Fruit fly (Drosophila melanogaster) whole organism, embryonic: ENCODE data around the gene CG45545.

ENCODE experiments used
- CG10147 ChIP-seq: fragments of 200-800 bp; sonication (Bioruptor generic); optimal IDR thresholded peaks from 2 replicates; lab custom pipeline; 2019; ENCODE audit warnings: missing biosample characterization, mild to moderate bottlenecking, missing genetic modification characterization, moderate library complexity
- CG10462 ChIP-seq: fragments of 200-800 bp; sonication (Bioruptor generic); optimal IDR thresholded peaks from 2 replicates; lab custom pipeline; 2016; ENCODE audit warnings: missing biosample characterization, missing genetic modification characterization
- CG10959 ChIP-seq: fragments of 200-800 bp; sonication (Bioruptor generic); IDR thresholded peaks from 2 replicates; pipeline ENCODE4 v1.3.6; 2022; ENCODE audit warnings: missing biosample characterization, missing genetic modification characterization
- CG12071 ChIP-seq: fragments of 200-800 bp; sonication (Bioruptor generic); optimal IDR thresholded peaks from 3 replicates; lab custom pipeline; 2018; ENCODE audit warnings: missing biosample characterization, mild to moderate bottlenecking, missing genetic modification characterization
- CG12219 ChIP-seq: fragments of 200-800 bp; sonication (Bioruptor generic); optimal IDR thresholded peaks from 3 replicates; lab custom pipeline; 2018; ENCODE audit warnings: missing biosample characterization, mild to moderate bottlenecking, missing genetic modification characterization
- CG13287 ChIP-seq: fragments of 200-800 bp; sonication (Bioruptor generic); IDR thresholded peaks from 2 replicates; pipeline ENCODE4 v1.3.6; 2022; ENCODE audit warnings: missing biosample characterization, missing genetic modification characterization; ENCODE audit not compliant: partially characterized antibody
- CG13296 ChIP-seq: fragments of 200-800 bp; sonication (Bioruptor generic); optimal IDR thresholded peaks from 3 replicates; lab custom pipeline; 2018; ENCODE audit warnings: missing biosample characterization, mild to moderate bottlenecking, missing genetic modification characterization
- CG14014 ChIP-seq: fragments of 200-800 bp; sonication (Bioruptor generic); IDR thresholded peaks from 2 replicates; pipeline ENCODE4 v1.3.6; 2022; ENCODE audit warnings: missing biosample characterization, missing genetic modification characterization
- CG14050 ChIP-seq: fragments of 200-800 bp; sonication (Bioruptor generic); IDR thresholded peaks from 3 replicates; pipeline ENCODE4 v1.3.6; 2022; ENCODE audit warnings: missing biosample characterization, missing genetic modification characterization
- CG14667 ChIP-seq: fragments of 200-800 bp; sonication (Bioruptor generic); IDR thresholded peaks from 2 replicates; pipeline ENCODE4 v1.3.6; 2022; ENCODE audit warnings: missing biosample characterization, missing genetic modification characterization
- CG15601 ChIP-seq: fragments of 200-800 bp; sonication (Bioruptor generic); optimal IDR thresholded peaks from 3 replicates; lab custom pipeline; 2019; ENCODE audit warnings: missing biosample characterization, mild to moderate bottlenecking, missing genetic modification characterization, moderate library complexity
- CG1832 ChIP-seq: fragments of 200-800 bp; sonication (Bioruptor generic); optimal IDR thresholded peaks from 2 replicates; lab custom pipeline; 2017; ENCODE audit warnings: missing biosample characterization, mild to moderate bottlenecking, missing genetic modification characterization, inconsistent platforms
- CG18599 ChIP-seq: fragments of 200-800 bp; sonication (Bioruptor generic); optimal IDR thresholded peaks from 3 replicates; lab custom pipeline; 2017; ENCODE audit warnings: missing biosample characterization, missing genetic modification characterization, mild to moderate bottlenecking, moderate library complexity, missing genetic modification reagents
- CG18764 ChIP-seq: fragments of 200-800 bp; sonication (Bioruptor generic); optimal IDR thresholded peaks from 3 replicates; lab custom pipeline; 2016; ENCODE audit warnings: missing biosample characterization, missing genetic modification characterization
- CG31365 ChIP-seq: fragments of 200-800 bp; sonication (Bioruptor generic); optimal IDR thresholded peaks from 2 replicates; lab custom pipeline; 2018; ENCODE audit warnings: missing biosample characterization, mild to moderate bottlenecking, missing genetic modification characterization
- CG3281 ChIP-seq: fragments of 200-800 bp; sonication (Bioruptor generic); optimal IDR thresholded peaks from 3 replicates; lab custom pipeline; 2017; ENCODE audit warnings: missing biosample characterization, mild to moderate bottlenecking, missing genetic modification characterization
- CG4282 ChIP-seq: fragments of 200-800 bp; sonication (Bioruptor generic); optimal IDR thresholded peaks from 2 replicates; lab custom pipeline; 2016; ENCODE audit warnings: missing biosample characterization, missing genetic modification characterization
- CG4328 ChIP-seq: fragments of 200-800 bp; sonication (Bioruptor generic); optimal IDR thresholded peaks from 3 replicates; lab custom pipeline; 2017; ENCODE audit warnings: missing biosample characterization, missing genetic modification reagents, missing genetic modification characterization
- CG43689 ChIP-seq: fragments of 200-800 bp; sonication (Bioruptor generic); IDR thresholded peaks from 2 replicates; pipeline ENCODE4 v1.3.6; 2022; ENCODE audit warnings: missing biosample characterization, missing genetic modification characterization
- CG4707 ChIP-seq: fragments of 200-800 bp; sonication (Bioruptor generic); optimal IDR thresholded peaks from 2 replicates; lab custom pipeline; 2018; ENCODE audit warnings: missing biosample characterization, mild to moderate bottlenecking, missing genetic modification characterization, moderate library complexity
- CG5180 ChIP-seq: fragments of 200-800 bp; sonication (Bioruptor generic); optimal IDR thresholded peaks from 3 replicates; lab custom pipeline; 2017; ENCODE audit warnings: missing biosample characterization, missing genetic modification characterization, mild to moderate bottlenecking, moderate library complexity, missing genetic modification reagents
- CG5953 ChIP-seq: fragments of 200-800 bp; sonication (Bioruptor generic); IDR thresholded peaks from 2 replicates; pipeline ENCODE4 v1.3.6; 2022; ENCODE audit warnings: missing biosample characterization, missing genetic modification characterization
- CG6254 ChIP-seq: fragments of 200-800 bp; sonication (Bioruptor generic); optimal IDR thresholded peaks from 3 replicates; lab custom pipeline; 2017; ENCODE audit warnings: mild to moderate bottlenecking, missing biosample characterization, missing genetic modification reagents, missing genetic modification characterization
- CG8944 ChIP-seq: fragments of 200-800 bp; sonication (Bioruptor generic); optimal IDR thresholded peaks from 3 replicates; lab custom pipeline; 2016; ENCODE audit warnings: missing biosample characterization, missing genetic modification characterization
- CG9215 ChIP-seq: fragments of 200-800 bp; sonication (Bioruptor generic); IDR thresholded peaks from 2 replicates; pipeline ENCODE4 v1.3.6; 2022; ENCODE audit warnings: missing biosample characterization, missing genetic modification characterization
- CG9609 ChIP-seq: fragments of 200-800 bp; sonication (Bioruptor generic); optimal IDR thresholded peaks from 3 replicates; lab custom pipeline; 2016; ENCODE audit warnings: missing biosample characterization, missing genetic modification characterization
- CTCF ChIP-seq: fragments of 200-800 bp; sonication (Bioruptor generic); optimal IDR thresholded peaks from 2 replicates; lab custom pipeline; 2017; ENCODE audit warnings: missing biosample characterization, mild to moderate bottlenecking, missing genetic modification characterization, moderate library complexity
- Doc2 ChIP-seq: fragments of 200-800 bp; sonication (Bioruptor generic); IDR thresholded peaks from 2 replicates; pipeline ENCODE4 v1.3.6; 2022; ENCODE audit warnings: missing biosample characterization, missing genetic modification characterization
- Fer1 ChIP-seq: fragments of 200-800 bp; sonication (Bioruptor generic); optimal IDR thresholded peaks from 2 replicates; lab custom pipeline; 2017; ENCODE audit warnings: missing biosample characterization, mild to moderate bottlenecking, missing genetic modification characterization
- HHEX ChIP-seq: fragments of 200-800 bp; sonication (Bioruptor generic); optimal IDR thresholded peaks from 3 replicates; lab custom pipeline; 2017; ENCODE audit warnings: missing biosample characterization, mild to moderate bottlenecking, missing genetic modification characterization, missing genetic modification reagents
- Mad ChIP-seq: fragments of 200-800 bp; sonication (Bioruptor generic); optimal IDR thresholded peaks from 2 replicates; lab custom pipeline; 2016; ENCODE audit warnings: missing biosample characterization, missing genetic modification characterization
- Med ChIP-seq: fragments of 200-800 bp; sonication (Bioruptor generic); peaks from one replicate; lab custom pipeline; 2016; ENCODE audit warnings: missing biosample characterization, missing genetic modification characterization, mild to moderate bottlenecking, inconsistent platforms, moderate library complexity
- Optix ChIP-seq: fragments of 200-800 bp; sonication (Bioruptor generic); IDR thresholded peaks from 3 replicates; pipeline ENCODE4 v1.3.6; 2022; ENCODE audit warnings: missing biosample characterization, missing genetic modification characterization
- PHDP ChIP-seq: fragments of 200-800 bp; sonication (Bioruptor generic); optimal IDR thresholded peaks from 3 replicates; lab custom pipeline; 2018; ENCODE audit warnings: missing biosample characterization, mild to moderate bottlenecking, missing genetic modification characterization, moderate library complexity
- Spps ChIP-seq: fragments of 200-800 bp; sonication (Bioruptor generic); optimal IDR thresholded peaks from 2 replicates; lab custom pipeline; 2018; ENCODE audit warnings: missing biosample characterization, mild to moderate bottlenecking, missing genetic modification characterization
- amos ChIP-seq: fragments of 200-800 bp; sonication (Bioruptor generic); IDR thresholded peaks from 2 replicates; pipeline ENCODE4 v1.3.6; 2022; ENCODE audit warnings: missing biosample characterization, missing genetic modification characterization; ENCODE audit not compliant: partially characterized antibody
- aop ChIP-seq: fragments of 200-800 bp; sonication (Bioruptor generic); IDR thresholded peaks from 2 replicates; pipeline ENCODE4 v1.3.6; 2022; ENCODE audit warnings: missing biosample characterization, missing genetic modification characterization
- ase ChIP-seq: fragments of 200-800 bp; sonication (Bioruptor generic); IDR thresholded peaks from 3 replicates; pipeline ENCODE4 v1.3.6; 2022; ENCODE audit warnings: missing biosample characterization, missing genetic modification characterization
- chinmo ChIP-seq: fragments of 200-800 bp; sonication (Bioruptor generic); IDR thresholded peaks from 4 replicates; pipeline ENCODE4 v1.3.6; 2022; ENCODE audit warnings: missing biosample characterization, missing genetic modification characterization; ENCODE audit not compliant: partially characterized antibody
- croc ChIP-seq: fragments of 200-800 bp; sonication (Bioruptor generic); conservative IDR thresholded peaks from 3 replicates; pipeline ENCODE4 v1.3.6; 2022; ENCODE audit warnings: missing biosample characterization, missing genetic modification characterization
- dm ChIP-seq: fragments of 200-800 bp; sonication (Bioruptor generic); optimal IDR thresholded peaks from 3 replicates; lab custom pipeline; 2016; ENCODE audit warnings: missing biosample characterization, missing genetic modification characterization
- h ChIP-seq: fragments of >200 bp; optimal IDR thresholded peaks from 2 replicates; lab custom pipeline; 2017
- lola ChIP-seq, 3 experiments: fragments of >200 bp in 2 of 3; fragments of 200-800 bp in 1 of 3; sonication (Bioruptor generic) in 1 of 3; optimal IDR thresholded peaks; 2 replicates each; lab custom pipeline; 2017 to 2019; ENCODE audit warnings: missing biosample characterization in 3 of 3, missing genetic modification characterization in 3 of 3, mild to moderate bottlenecking in 1 of 3, moderate library complexity in 1 of 3
- mirr ChIP-seq: fragments of 200-800 bp; sonication (Bioruptor generic); optimal IDR thresholded peaks from 3 replicates; lab custom pipeline; 2018; ENCODE audit warnings: missing biosample characterization, mild to moderate bottlenecking, missing genetic modification characterization
- peb ChIP-seq: fragments of 200-800 bp; sonication (Bioruptor generic); IDR thresholded peaks from 2 replicates; pipeline ENCODE4 v1.3.6; 2022; ENCODE audit warnings: missing biosample characterization, missing genetic modification characterization
- psq ChIP-seq: fragments of 200-800 bp; sonication (Bioruptor generic); optimal IDR thresholded peaks from 2 replicates; lab custom pipeline; 2017; ENCODE audit warnings: missing biosample characterization, missing genetic modification characterization
- schlank ChIP-seq: fragments of 200-800 bp; sonication (Bioruptor generic); optimal IDR thresholded peaks from 2 replicates; lab custom pipeline; 2018; ENCODE audit warnings: missing biosample characterization, mild to moderate bottlenecking, missing genetic modification characterization
- sna ChIP-seq: fragments of 200-800 bp; sonication (Bioruptor generic); IDR thresholded peaks from 2 replicates; pipeline ENCODE4 v1.3.6; 2022; ENCODE audit warnings: missing biosample characterization, missing genetic modification characterization; ENCODE audit not compliant: partially characterized antibody
- so ChIP-seq: fragments of 200-800 bp; sonication (Bioruptor generic); IDR thresholded peaks from 3 replicates; pipeline ENCODE4 v1.3.6; 2022; ENCODE audit warnings: missing biosample characterization, missing genetic modification characterization
- sqz ChIP-seq: fragments of 200-800 bp; sonication (Bioruptor generic); optimal IDR thresholded peaks from 3 replicates; lab custom pipeline; 2018; ENCODE audit warnings: missing biosample characterization, mild to moderate bottlenecking, missing genetic modification characterization
- tin ChIP-seq: fragments of 200-800 bp; sonication (Bioruptor generic); optimal IDR thresholded peaks from 3 replicates; lab custom pipeline; 2016; ENCODE audit warnings: missing biosample characterization, missing genetic modification characterization
- unpg ChIP-seq: fragments of 200-800 bp; sonication (Bioruptor generic); optimal IDR thresholded peaks from 3 replicates; lab custom pipeline; 2018; ENCODE audit warnings: missing biosample characterization, mild to moderate bottlenecking, missing genetic modification characterization, moderate library complexity

Gene CG45545

DNA sequence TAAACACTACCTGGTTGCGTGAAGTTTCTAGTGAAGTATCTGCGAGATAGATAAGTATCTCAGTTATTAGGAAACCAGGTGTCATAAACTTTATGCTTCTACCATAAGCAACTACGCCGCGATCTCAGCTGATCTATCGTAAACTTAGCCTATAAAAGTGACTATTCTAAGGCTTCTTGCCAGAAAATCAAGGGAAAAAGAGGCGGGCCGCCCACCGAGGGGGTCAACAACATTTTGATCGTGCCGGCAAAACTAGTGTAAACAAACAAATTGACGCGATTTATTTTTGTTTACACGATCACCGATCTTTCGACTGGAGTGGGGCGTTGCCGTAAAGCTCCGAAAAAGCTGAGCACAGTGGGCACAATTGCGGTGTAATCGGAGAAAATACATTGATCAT is 27.6 kb upstream of the CG45545 start:
- TF ChIP-seq so (GFP tag; lab: Robert Waterston, UW) (no peak), croc (GFP tag; lab: Robert Waterston, UW) (no peak), CG1832 (GFP tag; lab: Kevin White, UChicago) (no peak), CG18599 (no peak), PHDP (tag; lab: Kevin White, UChicago) (peak; percentile 33), Med (peak; percentile 58), mirr (GFP tag; lab: Kevin White, UChicago) (peak; percentile 37), CTCF (GFP tag; lab: Kevin White, UChicago) (peak; percentile 9), CG31365 (tag; lab: Kevin White, UChicago) (no peak), CG15601 (tag; lab: Kevin White, UChicago) (no peak), CG14014 (no peak), CG10462 (GFP tag; lab: Kevin White, UChicago) (no peak), CG13296 (GFP tag; lab: Kevin White, UChicago) (peak; percentile 48), tin (GFP tag; lab: Kevin White, UChicago) (no peak), CG8944 (no peak), CG9609 (GFP tag; lab: Kevin White, UChicago) (no peak), amos (GFP tag; lab: Robert Waterston, UW) (no peak), peb (no peak), CG12219 (GFP tag; lab: Kevin White, UChicago) (no peak), CG9215 (GFP tag; lab: Robert Waterston, UW) (no peak), ase (GFP tag; lab: Robert Waterston, UW) (no peak), CG12071 (GFP tag; lab: Kevin White, UChicago) (no peak), aop (no peak), CG4707 (GFP tag; lab: Kevin White, UChicago) (no peak), h (lab: Kevin White, UChicago) (no peak), CG13287 (GFP tag; lab: Robert Waterston, UW) (no peak), CG6254 (GFP tag; lab: Kevin White, UChicago) (no peak), CG3281 (GFP tag; lab: Kevin White, UChicago) (peak; percentile 66), dm (GFP tag; lab: Kevin White, UChicago) (no peak), Spps (tag; lab: Kevin White, UChicago) (no peak), Optix (no peak), sqz (GFP tag; lab: Kevin White, UChicago) (no peak), CG10959 (GFP tag; lab: Robert Waterston, UW) (no peak), CG43689 (GFP tag; lab: Robert Waterston, UW) (no peak), HHEX (GFP tag; lab: Kevin White, UChicago) (no peak), schlank (tag; lab: Kevin White, UChicago) (no peak), CG4282 (GFP tag; lab: Kevin White, UChicago) (no peak), Fer1 (peak; percentile 43), psq (no peak), CG14667 (GFP tag; lab: Robert Waterston, UW) (no peak), CG5953 (GFP tag; lab: Robert Waterston, UW) (no peak), Doc2 (GFP tag; lab: Robert Waterston, UW) (no peak), lola (GFP tag; optimal IDR thresholded peaks at IDR 0.05; lab: Kevin White, UChicago) (no peak), CG14050 (no peak), CG10147 (GFP tag; lab: Kevin White, UChicago) (peak; percentile 10), Mad (GFP tag; lab: Kevin White, UChicago) (no peak), CG4328 (GFP tag; lab: Kevin White, UChicago) (no peak), sna (no peak), CG18764 (no peak), chinmo (GFP tag; lab: Robert Waterston, UW) (0 out of 4 replicates have a peak, but pooled peaks have one; percentile 11), CG5180 (GFP tag; lab: Kevin White, UChicago) (no peak), unpg (peak; percentile 18)
